Worm (Caenorhabditis elegans) whole organism, late embryonic: Measurements from ENCODE around the gene K06B4.15.

Source experiments
- C38D4.7 ChIP-seq: fragments of 200-800 bp; sonication (Bioruptor generic); optimal IDR thresholded peaks from 2 replicates; lab custom pipeline; 2018; ENCODE audit warnings: mild to moderate bottlenecking, missing genetic modification characterization, moderate library complexity, missing compliant biosample characterization
- K09A11.1 ChIP-seq: sonication (generic microtip); optimal IDR thresholded peaks from 2 replicates; lab custom pipeline; 2017; ENCODE audit warnings: antibody characterized with exemption, mild to moderate bottlenecking, missing genetic modification characterization, missing compliant biosample characterization; ENCODE audit not compliant: insufficient read depth
- T23F11.4 ChIP-seq: fragments of 200-800 bp; sonication (Bioruptor generic); optimal IDR thresholded peaks from 2 replicates; lab custom pipeline; 2018; ENCODE audit warnings: mild to moderate bottlenecking, missing genetic modification characterization, missing compliant biosample characterization
- ceh-14 ChIP-seq: sonication (generic microtip); optimal IDR thresholded peaks from 2 replicates; lab custom pipeline; 2016; ENCODE audit warnings: missing genotype, missing genetic modification characterization, missing compliant biosample characterization
- ceh-18 ChIP-seq: sonication (generic microtip); optimal IDR thresholded peaks from 2 replicates; lab custom pipeline; 2016; ENCODE audit warnings: missing genetic modification characterization, missing compliant biosample characterization
- ceh-19 ChIP-seq: fragments of 200-800 bp; sonication (Bioruptor generic); optimal IDR thresholded peaks from 2 replicates; lab custom pipeline; 2018; ENCODE audit warnings: mild to moderate bottlenecking, missing genetic modification characterization, missing compliant biosample characterization
- ceh-2 ChIP-seq: sonication (generic microtip); optimal IDR thresholded peaks from 2 replicates; lab custom pipeline; 2016; ENCODE audit warnings: missing genotype, missing genetic modification characterization, missing compliant biosample characterization
- ceh-22 ChIP-seq: sonication (generic microtip); optimal IDR thresholded peaks from 2 replicates; lab custom pipeline; 2017; ENCODE audit warnings: missing biosample characterization, missing genetic modification characterization
- ceh-24 ChIP-seq: sonication (generic microtip); optimal IDR thresholded peaks from 2 replicates; lab custom pipeline; 2016; ENCODE audit warnings: mild to moderate bottlenecking, missing genetic modification characterization, missing compliant biosample characterization
- ceh-30 ChIP-seq: fragments of 150-350 bp; optimal IDR thresholded peaks from 2 replicates; lab custom pipeline; 2014; ENCODE audit warnings: missing biosample characterization, missing genetic modification characterization
- ceh-31 ChIP-seq: sonication (generic microtip); optimal IDR thresholded peaks from 2 replicates; lab custom pipeline; 2016; ENCODE audit warnings: missing genetic modification characterization, missing compliant biosample characterization
- ceh-34 ChIP-seq: sonication (generic microtip); optimal IDR thresholded peaks from 2 replicates; lab custom pipeline; 2016; ENCODE audit warnings: mild to moderate bottlenecking, missing genetic modification characterization, missing compliant biosample characterization
- ceh-45 ChIP-seq: fragments of 200-800 bp; sonication (Bioruptor generic); IDR thresholded peaks from 2 replicates; pipeline ENCODE4 v1.3.6; 2022; ENCODE audit warnings: missing genetic modification reagents, missing genetic modification characterization, missing compliant biosample characterization
- ceh-48 ChIP-seq: sonication (generic microtip); optimal IDR thresholded peaks from 2 replicates; lab custom pipeline; 2016; ENCODE audit warnings: missing genetic modification characterization, inconsistent platforms, missing compliant biosample characterization
- ceh-6 ChIP-seq: fragments of 200-800 bp; sonication (Bioruptor generic); optimal IDR thresholded peaks from 2 replicates; lab custom pipeline; 2018; ENCODE audit warnings: mild to moderate bottlenecking, missing genetic modification characterization, missing compliant biosample characterization
- ceh-9 ChIP-seq: sonication (generic microtip); optimal IDR thresholded peaks from 2 replicates; lab custom pipeline; 2016; ENCODE audit warnings: mild to moderate bottlenecking, missing genetic modification characterization, inconsistent platforms, missing compliant biosample characterization
- che-1 ChIP-seq: sonication (generic microtip); optimal IDR thresholded peaks from 2 replicates; lab custom pipeline; 2016; ENCODE audit warnings: mild to moderate bottlenecking, missing genetic modification characterization, missing compliant biosample characterization
- dmd-4 ChIP-seq: sonication (generic microtip); optimal IDR thresholded peaks from 2 replicates; lab custom pipeline; 2016; ENCODE audit warnings: borderline replicate concordance, missing genetic modification characterization, missing compliant biosample characterization
- dve-1 ChIP-seq: sonication (generic microtip); optimal IDR thresholded peaks from 2 replicates; lab custom pipeline; 2017; ENCODE audit warnings: antibody characterized with exemption, mild to moderate bottlenecking, missing genetic modification characterization, missing compliant biosample characterization
- elt-2 ChIP-seq: sonication (generic microtip); optimal IDR thresholded peaks from 2 replicates; lab custom pipeline; 2016; ENCODE audit warnings: missing genetic modification reagents, missing genetic modification characterization, missing compliant biosample characterization
- elt-4 ChIP-seq: sonication (generic microtip); optimal IDR thresholded peaks from 2 replicates; lab custom pipeline; 2016; ENCODE audit warnings: missing genetic modification characterization, missing compliant biosample characterization
- eyg-1 ChIP-seq: sonication (generic microtip); optimal IDR thresholded peaks from 2 replicates; lab custom pipeline; 2016; ENCODE audit warnings: missing genotype, missing genetic modification characterization, missing compliant biosample characterization
- fax-1 ChIP-seq: sonication (generic microtip); optimal IDR thresholded peaks from 2 replicates; lab custom pipeline; 2016; ENCODE audit warnings: missing genotype, missing genetic modification characterization, missing compliant biosample characterization
- fkh-6 ChIP-seq: sonication (generic microtip); optimal IDR thresholded peaks from 2 replicates; lab custom pipeline; 2016; ENCODE audit warnings: missing genetic modification characterization, missing compliant biosample characterization
- hlh-13 ChIP-seq: fragments of 200-800 bp; sonication (Bioruptor generic); optimal IDR thresholded peaks from 2 replicates; lab custom pipeline; 2018; ENCODE audit warnings: mild to moderate bottlenecking, missing genetic modification characterization, missing compliant biosample characterization
- hlh-30 ChIP-seq: sonication (generic microtip); optimal IDR thresholded peaks from 2 replicates; lab custom pipeline; 2017; ENCODE audit warnings: antibody characterized with exemption, missing genetic modification characterization, missing compliant biosample characterization; ENCODE audit not compliant: insufficient read depth
- hlh-6 ChIP-seq: sonication (generic microtip); optimal IDR thresholded peaks from 2 replicates; lab custom pipeline; 2016; ENCODE audit warnings: missing genotype, missing genetic modification characterization, missing compliant biosample characterization
- lin-11 ChIP-seq: fragments of 200-800 bp; sonication (Bioruptor generic); optimal IDR thresholded peaks from 2 replicates; lab custom pipeline; 2018; ENCODE audit warnings: mild to moderate bottlenecking, missing genetic modification characterization, missing compliant biosample characterization
- mec-3 ChIP-seq: sonication (generic microtip); optimal IDR thresholded peaks from 2 replicates; lab custom pipeline; 2016; ENCODE audit warnings: borderline replicate concordance, missing genetic modification characterization, missing compliant biosample characterization
- nfya-1 ChIP-seq: sonication (generic microtip); optimal IDR thresholded peaks from 2 replicates; lab custom pipeline; 2017; ENCODE audit warnings: missing genetic modification characterization, mild to moderate bottlenecking, missing compliant biosample characterization, antibody characterized with exemption, moderate library complexity
- nhr-232 ChIP-seq: sonication (generic microtip); optimal IDR thresholded peaks from 2 replicates; lab custom pipeline; 2016; ENCODE audit warnings: missing genetic modification characterization, missing compliant biosample characterization
- npax-4 ChIP-seq: sonication (generic microtip); optimal IDR thresholded peaks from 2 replicates; lab custom pipeline; 2016; ENCODE audit warnings: missing genetic modification characterization, missing compliant biosample characterization
- odd-2 ChIP-seq: sonication (generic microtip); optimal IDR thresholded peaks from 2 replicates; lab custom pipeline; 2017; ENCODE audit warnings: antibody characterized with exemption, mild to moderate bottlenecking, missing genetic modification characterization, missing compliant biosample characterization
- pat-9 ChIP-seq: fragments of 200-800 bp; sonication (Bioruptor generic); optimal IDR thresholded peaks from 2 replicates; lab custom pipeline; 2018; ENCODE audit warnings: mild to moderate bottlenecking, missing genetic modification characterization, moderate library complexity, missing compliant biosample characterization
- pha-4 ChIP-seq: fragments of 150-350 bp; optimal IDR thresholded peaks from 2 replicates; lab custom pipeline; 2018; ENCODE audit warnings: missing biosample characterization, missing genetic modification reagents, missing genetic modification characterization
- pqm-1 ChIP-seq: sonication (generic microtip); optimal IDR thresholded peaks from 2 replicates; lab custom pipeline; 2016; ENCODE audit warnings: missing genetic modification characterization, missing compliant biosample characterization
- ref-2 ChIP-seq: sonication (generic microtip); optimal IDR thresholded peaks from 2 replicates; lab custom pipeline; 2016; ENCODE audit warnings: missing genetic modification characterization, missing compliant biosample characterization
- sox-2 ChIP-seq: fragments of 200-800 bp; sonication (Bioruptor generic); IDR thresholded peaks from 2 replicates; pipeline ENCODE4 v1.3.6; 2022; ENCODE audit warnings: missing genetic modification reagents, missing genetic modification characterization, missing compliant biosample characterization
- sox-4 ChIP-seq: sonication (generic microtip); optimal IDR thresholded peaks from 2 replicates; lab custom pipeline; 2017; ENCODE audit warnings: mild to moderate bottlenecking, missing genetic modification characterization, inconsistent platforms, missing compliant biosample characterization
- syd-9 ChIP-seq: sonication (generic microtip); optimal IDR thresholded peaks from 2 replicates; lab custom pipeline; 2016; ENCODE audit warnings: mild to moderate bottlenecking, missing genetic modification characterization, moderate library complexity, missing compliant biosample characterization
- unc-55 ChIP-seq: sonication (generic microtip); optimal IDR thresholded peaks from 2 replicates; lab custom pipeline; 2017; ENCODE audit warnings: missing biosample characterization, missing genetic modification reagents, missing genetic modification characterization
- unc-86 ChIP-seq: sonication (generic microtip); optimal IDR thresholded peaks from 2 replicates; lab custom pipeline; 2016; ENCODE audit warnings: missing genetic modification characterization, missing compliant biosample characterization
- zip-5 ChIP-seq: sonication (generic microtip); optimal IDR thresholded peaks from 2 replicates; lab custom pipeline; 2016; ENCODE audit warnings: missing genetic modification characterization, missing compliant biosample characterization
- ztf-16 ChIP-seq: sonication (generic microtip); optimal IDR thresholded peaks from 2 replicates; lab custom pipeline; 2017; ENCODE audit warnings: missing genetic modification characterization, missing compliant biosample characterization

The K06B4.15 gene

ce11 chrV:15704745-15705144 lies 34.5 kb downstream of the K06B4.15 start, which contains the start of gene twk-34:
Gene twk-34, plus strand, starts transcription at chrV:15704960.
- TF ChIP-seq hlh-13 (GFP tag; lab: Kevin White, UChicago) (no peak), ceh-18 (tag; lab: Kevin White, UChicago) (no peak), sox-2 (no peak), che-1 (tag; lab: Kevin White, UChicago) (no peak), nhr-232 (tag; lab: Kevin White, UChicago) (no peak), pha-4 (no peak), hlh-6 (tag; lab: Kevin White, UChicago) (no peak), unc-86 (tag; lab: Kevin White, UChicago) (no peak), syd-9 (tag; lab: Kevin White, UChicago) (no peak), npax-4 (no peak), unc-55 (no peak), fax-1 (tag; lab: Kevin White, UChicago) (no peak), dmd-4 (no peak), pqm-1 (no peak), fkh-6 (tag; lab: Kevin White, UChicago) (no peak), T23F11.4 (GFP tag; lab: Kevin White, UChicago) (no peak)

ce11 chrV:15707982-15708381 lies 37.7 kb downstream of the K06B4.15 start:
- TF ChIP-seq sox-2, result no peak
- no peak for TF ChIP-seq elt-4
- TF ChIP-seq ceh-22, result no peak
- no peak for TF ChIP-seq mec-3
- TF ChIP-seq K09A11.1 (tag; lab: Kevin White, UChicago), result no peak
- no peak for TF ChIP-seq unc-86 (tag; lab: Kevin White, UChicago)
- no peak for TF ChIP-seq dmd-4
- TF ChIP-seq che-1 (tag; lab: Kevin White, UChicago), result no peak
- TF ChIP-seq odd-2 (tag; lab: Kevin White, UChicago), result no peak
- TF ChIP-seq npax-4, result no peak
- no peak for TF ChIP-seq lin-11 (tag; lab: Kevin White, UChicago)
- no peak for TF ChIP-seq ref-2 (tag; lab: Kevin White, UChicago)
- TF ChIP-seq ceh-19, result no peak
- no peak for TF ChIP-seq ceh-24 (tag; lab: Kevin White, UChicago)
- no peak for TF ChIP-seq ceh-9 (tag; lab: Kevin White, UChicago)
- no peak for TF ChIP-seq nfya-1 (tag; lab: Kevin White, UChicago)
- no peak for TF ChIP-seq C38D4.7 (GFP tag; lab: Kevin White, UChicago)
- no peak for TF ChIP-seq ceh-48 (tag; lab: Kevin White, UChicago)
- TF ChIP-seq zip-5 (tag; lab: Kevin White, UChicago), result no peak
- TF ChIP-seq, all 69 proteins: peak for 0

- no peak for TF ChIP-seq sox-4 (tag; lab: Kevin White, UChicago)
Observed at ce11 chrV:15710401-15710800, 40.2 kb downstream of the K06B4.15 start, which contains the start of gene Y6E2A.1. Gene Y6E2A.1, minus strand, starts transcription at chrV:15710501.

ce11 chrV:15711898-15712297 lies 41.7 kb downstream of the K06B4.15 start, which contains the start of gene str-101:
Gene str-101, minus strand, starts transcription at chrV:15711998.
- no peak for TF ChIP-seq nhr-232 (tag; lab: Kevin White, UChicago)
- no peak for TF ChIP-seq ztf-16 (tag; lab: Kevin White, UChicago)
- no peak for TF ChIP-seq ceh-30 (tag; lab: Kevin White, UChicago)
- TF ChIP-seq dmd-4, result no peak
- no peak for TF ChIP-seq ceh-34
- no peak for TF ChIP-seq ceh-6 (GFP tag; lab: Kevin White, UChicago)
- TF ChIP-seq eyg-1, result no peak
- no peak for TF ChIP-seq pat-9 (tag; lab: Kevin White, UChicago)
- no peak for TF ChIP-seq ceh-24 (tag; lab: Kevin White, UChicago)
- no peak for TF ChIP-seq ceh-2 (tag; lab: Kevin White, UChicago)
- no peak for TF ChIP-seq dve-1 (tag; lab: Kevin White, UChicago)
- TF ChIP-seq ceh-14 (tag; lab: Kevin White, UChicago), result no peak
- TF ChIP-seq hlh-30 (tag; lab: Kevin White, UChicago), result no peak
- no peak for TF ChIP-seq lin-11 (tag; lab: Kevin White, UChicago)
- TF ChIP-seq unc-55, result no peak
- no peak for TF ChIP-seq elt-2 (tag; lab: Kevin White, UChicago)
- TF ChIP-seq ceh-19, result no peak
- no peak for TF ChIP-seq ceh-45 (GFP tag; lab: Robert Waterston, UW)
- no peak for TF ChIP-seq ceh-31 (tag; lab: Kevin White, UChicago)
